Fruit fly (Drosophila melanogaster) whole organism, wandering third instar larva: ENCODE data around the gene Takl2.

Experiments used
- Abd-B ChIP-seq: fragments of >200 bp; optimal IDR thresholded peaks from 2 replicates; lab custom pipeline; 2017; ENCODE audit warnings: missing biosample characterization, missing genetic modification characterization
- CG32264 ChIP-seq: fragments of 200-800 bp; sonication (Bioruptor generic); optimal IDR thresholded peaks from 2 replicates; lab custom pipeline; 2016; ENCODE audit warnings: missing biosample characterization, missing genetic modification characterization
- CG9705 ChIP-seq: fragments of 200-800 bp; sonication (Bioruptor generic); optimal IDR thresholded peaks from 2 replicates; lab custom pipeline; 2018; ENCODE audit warnings: missing biosample characterization, mild to moderate bottlenecking, missing genetic modification characterization
- CrebA ChIP-seq: fragments of 200-800 bp; sonication (Bioruptor generic); optimal IDR thresholded peaks from 2 replicates; lab custom pipeline; 2016; ENCODE audit warnings: missing biosample characterization, mild to moderate bottlenecking, missing genetic modification characterization, borderline replicate concordance
- Dfd ChIP-seq: fragments of >200 bp; optimal IDR thresholded peaks from 2 replicates; lab custom pipeline; 2017; ENCODE audit warnings: missing biosample characterization, missing genetic modification characterization
- Dif ChIP-seq: fragments of 200-275, 200-300 bp; sonication (Bioruptor generic); optimal IDR thresholded peaks from 2 replicates; lab custom pipeline; 2018; ENCODE audit warnings: missing biosample characterization, missing genetic modification characterization; ENCODE audit not compliant: partially characterized antibody
- GATAd ChIP-seq: sonication (Bioruptor generic); optimal IDR thresholded peaks from 2 replicates; lab custom pipeline; 2016; ENCODE audit warnings: missing biosample characterization, missing genetic modification characterization
- HLH106 ChIP-seq: fragments of 200-800 bp; optimal IDR thresholded peaks from 3 replicates; lab custom pipeline; 2019; ENCODE audit warnings: missing biosample characterization, mild to moderate bottlenecking, missing genetic modification characterization, moderate library complexity
- Hnf4 ChIP-seq: fragments of 200-800 bp; sonication (Bioruptor generic); optimal IDR thresholded peaks from 2 replicates; lab custom pipeline; 2016; ENCODE audit warnings: missing biosample characterization, mild to moderate bottlenecking, missing genetic modification characterization
- Hr78 ChIP-seq: fragments of >200 bp; optimal IDR thresholded peaks from 2 replicates; lab custom pipeline; 2017; ENCODE audit warnings: missing biosample characterization, missing genetic modification characterization
- Hr83 ChIP-seq: fragments of 200-300 bp; sonication (Bioruptor generic); optimal IDR thresholded peaks from 2 replicates; lab custom pipeline; 2016; ENCODE audit warnings: missing biosample characterization, mild to moderate bottlenecking, missing genetic modification characterization, moderate library complexity; ENCODE audit not compliant: poor library complexity, severe bottlenecking
- Jra ChIP-seq: sonication (Bioruptor generic); optimal IDR thresholded peaks from 2 replicates; lab custom pipeline; 2016; ENCODE audit warnings: missing biosample characterization, missing genetic modification characterization
- Mio ChIP-seq: sonication (Bioruptor generic); optimal IDR thresholded peaks from 2 replicates; lab custom pipeline; 2016; ENCODE audit warnings: missing biosample characterization, missing genetic modification characterization
- N ChIP-seq: fragments of >200 bp; optimal IDR thresholded peaks from 2 replicates; lab custom pipeline; 2018; ENCODE audit warnings: missing biosample characterization, missing external identifiers, missing genetic modification characterization
- OdsH ChIP-seq: fragments of 200-800 bp; sonication (Bioruptor generic); optimal IDR thresholded peaks from 2 replicates; lab custom pipeline; 2016; ENCODE audit warnings: missing biosample characterization, mild to moderate bottlenecking, missing genetic modification characterization
- Rel ChIP-seq, 2 experiments: fragments of 200-800 bp; sonication (Bioruptor generic) in 1 of 2; optimal IDR thresholded peaks; 2 replicates in 1 of 2; 3 replicates in 1 of 2; lab custom pipeline; 2016 to 2019; ENCODE audit warnings: mild to moderate bottlenecking in 2 of 2, missing biosample characterization in 2 of 2, missing genetic modification characterization in 2 of 2, moderate library complexity in 1 of 2
- Sp1 ChIP-seq: fragments of 200-800 bp; sonication (Bioruptor generic); optimal IDR thresholded peaks from 3 replicates; lab custom pipeline; 2019; ENCODE audit warnings: missing biosample characterization, mild to moderate bottlenecking, missing genetic modification characterization, moderate library complexity
- Vsx2 ChIP-seq: fragments of 200-300, 225-300 bp; sonication (Bioruptor generic); optimal IDR thresholded peaks from 2 replicates; lab custom pipeline; 2018; ENCODE audit warnings: missing biosample characterization, missing genetic modification characterization; ENCODE audit not compliant: partially characterized antibody
- br ChIP-seq: fragments of 200-800 bp; sonication (Bioruptor generic); optimal IDR thresholded peaks from 2 replicates; lab custom pipeline; 2016; ENCODE audit warnings: missing biosample characterization, missing genetic modification characterization
- brk ChIP-seq: fragments of 200-800 bp; sonication (Bioruptor generic); optimal IDR thresholded peaks from 2 replicates; lab custom pipeline; 2016; ENCODE audit warnings: missing biosample characterization, mild to moderate bottlenecking, missing genetic modification characterization
- dl ChIP-seq, 2 experiments: fragments of 175-275, 200-275 bp in 1 of 2; fragments of 200-275 bp in 1 of 2; sonication (Bioruptor generic); optimal IDR thresholded peaks; lab custom pipeline; 2018; ENCODE audit warnings: mild to moderate bottlenecking in 2 of 2, missing biosample characterization in 2 of 2, missing genetic modification characterization in 2 of 2, moderate library complexity in 2 of 2; ENCODE audit not compliant: partially characterized antibody in 2 of 2, insufficient read depth in 1 of 2
- dsf ChIP-seq: sonication (Bioruptor generic); optimal IDR thresholded peaks from 2 replicates; lab custom pipeline; 2016; ENCODE audit warnings: missing biosample characterization, missing genetic modification characterization, borderline replicate concordance
- ey ChIP-seq: fragments of 200-800 bp; sonication (Bioruptor generic); optimal IDR thresholded peaks from 2 replicates; lab custom pipeline; 2016; ENCODE audit warnings: missing biosample characterization, missing genetic modification characterization
- foxo ChIP-seq, 2 experiments: fragments of 200-800 bp; sonication (Bioruptor generic); optimal IDR thresholded peaks; 2 replicates in 1 of 2; 3 replicates in 1 of 2; lab custom pipeline; 2016 to 2017; ENCODE audit warnings: missing biosample characterization in 2 of 2, missing genetic modification characterization in 2 of 2
- fru ChIP-seq: fragments of 200-800 bp; sonication (Bioruptor generic); optimal IDR thresholded peaks from 3 replicates; lab custom pipeline; 2016; ENCODE audit warnings: missing biosample characterization, mild to moderate bottlenecking, missing genetic modification characterization
- h ChIP-seq: fragments of 200-800 bp; sonication (Bioruptor generic); optimal IDR thresholded peaks from 3 replicates; lab custom pipeline; 2016; ENCODE audit warnings: missing biosample characterization, mild to moderate bottlenecking, missing genetic modification characterization
- jim ChIP-seq: fragments of 175-275, 200-325 bp; sonication (Bioruptor generic); optimal IDR thresholded peaks from 2 replicates; lab custom pipeline; 2016; ENCODE audit warnings: missing biosample characterization, mild to moderate bottlenecking, missing genetic modification characterization
- lola ChIP-seq: fragments of >200 bp; optimal IDR thresholded peaks from 2 replicates; lab custom pipeline; 2017; ENCODE audit warnings: missing biosample characterization, missing genetic modification characterization
- pan ChIP-seq: fragments of >200 bp; optimal IDR thresholded peaks from 2 replicates; lab custom pipeline; 2017
- psq ChIP-seq: fragments of 200-800 bp; sonication (Bioruptor generic); optimal IDR thresholded peaks from 3 replicates; lab custom pipeline; 2017; ENCODE audit warnings: missing biosample characterization, mild to moderate bottlenecking, missing genetic modification characterization, moderate library complexity
- rgr ChIP-seq: fragments of 200-800 bp; sonication (Bioruptor generic); optimal IDR thresholded peaks from 3 replicates; lab custom pipeline; 2016; ENCODE audit warnings: missing biosample characterization, mild to moderate bottlenecking, missing genetic modification characterization
- sage ChIP-seq: fragments of 200-800 bp; sonication (Bioruptor generic); optimal IDR thresholded peaks from 2 replicates; lab custom pipeline; 2016; ENCODE audit warnings: missing biosample characterization, mild to moderate bottlenecking, missing genetic modification characterization
- sv ChIP-seq: fragments of 200-800 bp; sonication (Bioruptor generic); optimal IDR thresholded peaks from 3 replicates; lab custom pipeline; 2016; ENCODE audit warnings: missing biosample characterization, missing genetic modification characterization
- tai ChIP-seq: sonication (Bioruptor generic); optimal IDR thresholded peaks from 2 replicates; lab custom pipeline; 2016; ENCODE audit warnings: missing biosample characterization, missing genetic modification characterization
- usp ChIP-seq: fragments of >200 bp; optimal IDR thresholded peaks from 2 replicates; lab custom pipeline; 2017; ENCODE audit warnings: missing biosample characterization, missing genetic modification characterization
- woc ChIP-seq: sonication (Bioruptor generic); optimal IDR thresholded peaks from 2 replicates; lab custom pipeline; 2016; ENCODE audit warnings: missing biosample characterization, mild to moderate bottlenecking, missing genetic modification characterization

The Takl2 gene

dm6 chr3R:22751698-22752097 lies 18.0 kb upstream of the Takl2 start:
- TF ChIP-seq Hnf4 (no peak), rgr (GFP tag; lab: Kevin White, UChicago) (no peak), sage (GFP tag; lab: Kevin White, UChicago) (no peak), CG32264 (no peak), dsf (GFP tag; lab: Kevin White, UChicago) (no peak), sv (no peak), fru (GFP tag; lab: Kevin White, UChicago) (no peak), Hr83 (GFP tag; lab: Kevin White, UChicago) (no peak), Abd-B (GFP tag; lab: Kevin White, UChicago) (no peak), Jra (GFP tag; lab: Kevin White, UChicago) (no peak), Dif (GFP tag; lab: Kevin White, UChicago) (no peak)

- TF ChIP-seq foxo (GFP tag; optimal IDR thresholded peaks at IDR 0.05; lab: Kevin White, UChicago) (no peak), jim (no peak), Hnf4 (no peak), usp (GFP tag; lab: Kevin White, UChicago) (no peak), N (peak; percentile 6), br (GFP tag; lab: Kevin White, UChicago) (no peak), ey (GFP tag; lab: Kevin White, UChicago) (peak; percentile 5), sage (GFP tag; lab: Kevin White, UChicago) (no peak), brk (GFP tag; lab: Kevin White, UChicago) (no peak), Hr78 (GFP tag; lab: Kevin White, UChicago) (no peak), rgr (GFP tag; lab: Kevin White, UChicago) (peak; percentile 11)
Observed at dm6 chr3R:22751111-22751510, 17.5 kb upstream of the Takl2 start.

- TF ChIP-seq CrebA (GFP tag; lab: Kevin White, UChicago) (no peak), Dfd (GFP tag; lab: Kevin White, UChicago) (no peak), ey (GFP tag; lab: Kevin White, UChicago) (peak; percentile 86), Sp1 (GFP tag; lab: Kevin White, UChicago) (peak; percentile 83), fru (GFP tag; lab: Kevin White, UChicago) (peak; percentile 86), sage (GFP tag; lab: Kevin White, UChicago) (no peak), GATAd (GFP tag; lab: Kevin White, UChicago) (peak; percentile 49), CG32264 (no peak), Hnf4 (no peak), usp (GFP tag; lab: Kevin White, UChicago) (no peak), N (no peak), HLH106 (peak; percentile 86), Mio (GFP tag; lab: Kevin White, UChicago) (no peak), sv (peak; percentile 69), woc (GFP tag; lab: Kevin White, UChicago) (no peak), psq (GFP tag; lab: Kevin White, UChicago) (peak; percentile 64), Dif (GFP tag; lab: Kevin White, UChicago) (no peak), CG9705 (GFP tag; lab: Kevin White, UChicago) (peak; percentile 78), Hr83 (GFP tag; lab: Kevin White, UChicago) (peak; percentile 82), pan (lab: Kevin White, UChicago) (no peak), brk (GFP tag; lab: Kevin White, UChicago) (no peak), OdsH (peak; percentile 65), Vsx2 (GFP tag; lab: Kevin White, UChicago) (no peak), rgr (GFP tag; lab: Kevin White, UChicago) (peak; percentile 89), lola (no peak), Abd-B (GFP tag; lab: Kevin White, UChicago) (no peak), jim (no peak), tai (no peak), Hr78 (GFP tag; lab: Kevin White, UChicago) (no peak), Rel (GFP tag; optimal IDR thresholded peaks at IDR 0.05; lab: Kevin White, UChicago) (no peak), Rel (tag; optimal IDR thresholded peaks at IDR 0.05; lab: Kevin White, UChicago) (peak; percentile 56), br (GFP tag; lab: Kevin White, UChicago) (peak; percentile 85), h (peak; percentile 8), foxo (GFP tag; optimal IDR thresholded peaks at IDR 0.05; lab: Kevin White, UChicago) (peak; percentile 59 to 90), dl (GFP tag; optimal IDR thresholded peaks at IDR 0.05; lab: Kevin White, UChicago; ENCODE audit: insufficient read depth in 1 of 2, partially characterized antibody in 2 of 2) (no peak)
Observed at dm6 chr3R:22750534-22750947, 16.9 kb upstream of the Takl2 start, which contains the start of the genes rumi, CG7029 and Usp12-46. rumi (minus strand) TSS chr3R:22750597. CG7029 (plus strand) TSS chr3R:22750901. Usp12-46 (plus strand) TSS chr3R:22750901.
